Worm (Caenorhabditis elegans) whole organism, midembryonic: Measurements from ENCODE around the gene C28D4.10.

Experiments used
- T22C8.4 ChIP-seq: fragments of 200-800 bp; sonication (Bioruptor generic); IDR thresholded peaks from 2 replicates; pipeline ENCODE4 v1.3.6; 2022; ENCODE audit warnings: missing genetic modification characterization, missing compliant biosample characterization
- cog-1 ChIP-seq: sonication (generic microtip); optimal IDR thresholded peaks from 2 replicates; lab custom pipeline; 2016; ENCODE audit warnings: missing genetic modification characterization, missing compliant biosample characterization
- flt-1 ChIP-seq: fragments of 200-800 bp; sonication (Bioruptor generic); IDR thresholded peaks from 2 replicates; pipeline ENCODE4 v1.3.6; 2022; ENCODE audit warnings: missing genetic modification characterization, missing compliant biosample characterization
- klf-2 ChIP-seq: fragments of 200-800 bp; sonication (Bioruptor generic); conservative IDR thresholded peaks from 2 replicates; pipeline ENCODE4 v1.3.6; 2022; ENCODE audit warnings: missing genetic modification reagents, missing genetic modification characterization, missing compliant biosample characterization
- med-1 ChIP-seq: sonication (generic microtip); optimal IDR thresholded peaks from 2 replicates; lab custom pipeline; 2017; ENCODE audit warnings: missing genetic modification characterization, mild to moderate bottlenecking, missing compliant biosample characterization, antibody characterized with exemption, missing genetic modification reagents; ENCODE audit not compliant: insufficient read depth
- ref-1 ChIP-seq: fragments of 200-800 bp; sonication (Bioruptor generic); conservative IDR thresholded peaks from 2 replicates; pipeline ENCODE4 v1.3.6; 2022; ENCODE audit warnings: missing genetic modification reagents, missing genetic modification characterization, missing compliant biosample characterization
- tab-1 ChIP-seq: fragments of 200-800 bp; sonication (Bioruptor generic); IDR thresholded peaks from 2 replicates; pipeline ENCODE4 v1.3.6; 2022; ENCODE audit warnings: missing genetic modification characterization, missing compliant biosample characterization
- ztf-23 ChIP-seq: fragments of 200-800 bp; sonication (Bioruptor generic); IDR thresholded peaks from 2 replicates; pipeline ENCODE4 v1.3.6; 2022; ENCODE audit warnings: missing genetic modification reagents, missing genetic modification characterization, missing compliant biosample characterization
- ztf-29 ChIP-seq: fragments of 200-800 bp; sonication (Bioruptor generic); IDR thresholded peaks from 2 replicates; pipeline ENCODE4 v1.3.6; 2022; ENCODE audit warnings: missing genetic modification reagents, missing genetic modification characterization, missing compliant biosample characterization

DNA sequence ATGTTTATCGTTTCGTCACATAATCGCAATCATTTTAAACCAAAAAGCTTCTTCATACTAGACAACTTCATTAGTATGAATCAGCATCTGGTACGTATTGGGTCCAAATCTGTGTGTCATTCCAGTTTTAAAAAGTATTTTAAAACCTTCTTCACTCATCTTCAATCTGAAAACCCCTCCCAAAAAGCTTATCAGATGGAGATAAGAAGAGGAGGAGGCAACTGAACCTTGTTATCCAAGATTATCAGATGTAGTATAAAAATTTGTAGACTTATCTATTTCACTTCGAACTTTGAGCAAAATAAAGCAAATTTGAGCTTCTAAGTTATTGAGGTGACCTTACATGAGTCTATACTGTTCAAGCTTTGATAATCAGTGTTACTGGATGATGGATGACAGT is 28.4 kb upstream of the C28D4.10 start, which contains the start of gene nhr-38:
- TF ChIP-seq flt-1 (GFP tag; lab: Robert Waterston, UW) (no peak), med-1 (GFP tag; lab: Kevin White, UChicago) (no peak), klf-2 (GFP tag; lab: Robert Waterston, UW) (no peak), ztf-29 (GFP tag; lab: Robert Waterston, UW) (no peak), ztf-23 (GFP tag; lab: Robert Waterston, UW) (no peak), T22C8.4 (GFP tag; lab: Robert Waterston, UW) (no peak), cog-1 (tag; lab: Kevin White, UChicago) (no peak), tab-1 (no peak), ref-1 (no peak)
